Worm (Caenorhabditis elegans) whole organism, L3 larva: ENCODE results near the gene F15H10.8.

Source experiments
- R02D3.7 ChIP-seq: fragments of 150-350 bp; optimal IDR thresholded peaks from 2 replicates; lab custom pipeline; 2014; ENCODE audit warnings: missing biosample characterization, missing genetic modification characterization
- ZK546.5 ChIP-seq: sonication (generic microtip); optimal IDR thresholded peaks from 2 replicates; lab custom pipeline; 2017; ENCODE audit warnings: missing biosample characterization, missing genetic modification characterization
- aly-2 ChIP-seq: fragments of 150-350 bp; optimal IDR thresholded peaks from 2 replicates; lab custom pipeline; 2014; ENCODE audit warnings: missing biosample characterization, missing genetic modification characterization
- ceh-28 ChIP-seq: fragments of 150-350 bp; optimal IDR thresholded peaks from 2 replicates; lab custom pipeline; 2014; ENCODE audit warnings: missing biosample characterization, missing genetic modification reagents, missing genetic modification characterization
- ceh-9 ChIP-seq: sonication (generic microtip); optimal IDR thresholded peaks from 2 replicates; lab custom pipeline; 2018; ENCODE audit warnings: missing biosample characterization, missing genetic modification characterization
- daf-12 ChIP-seq: fragments of 150-350 bp; optimal IDR thresholded peaks from 2 replicates; lab custom pipeline; 2014; ENCODE audit warnings: missing biosample characterization, missing genetic modification reagents, missing genetic modification characterization
- egl-5 ChIP-seq: fragments of 150-350 bp; optimal IDR thresholded peaks from 2 replicates; lab custom pipeline; 2017; ENCODE audit warnings: missing biosample characterization, missing genetic modification reagents, missing genetic modification characterization, inconsistent platforms
- elt-2 ChIP-seq: sonication (generic microtip); optimal IDR thresholded peaks from 2 replicates; lab custom pipeline; 2016; ENCODE audit warnings: missing genetic modification reagents, mild to moderate bottlenecking, missing genetic modification characterization, missing compliant biosample characterization
- elt-3 ChIP-seq, 3 experiments: fragments of 150-350 bp in 1 of 3; sonication (generic microtip) in 2 of 3; optimal IDR thresholded peaks; 2 replicates in 2 of 3; 4 replicates in 1 of 3; lab custom pipeline; 2014 to 2017; ENCODE audit warnings: missing biosample characterization in 3 of 3, missing genetic modification characterization in 3 of 3
- eor-1 ChIP-seq, 2 experiments: fragments of 150-350 bp; optimal IDR thresholded peaks; 2 replicates each; lab custom pipeline; 2014 to 2018; ENCODE audit warnings: missing biosample characterization in 2 of 2, missing genetic modification characterization in 2 of 2
- fkh-10 ChIP-seq: sonication (generic microtip); optimal IDR thresholded peaks from 2 replicates; lab custom pipeline; 2017; ENCODE audit warnings: missing biosample characterization, missing genetic modification reagents, missing genetic modification characterization
- fkh-2 ChIP-seq: fragments of 150-350 bp; optimal IDR thresholded peaks from 2 replicates; lab custom pipeline; 2014; ENCODE audit warnings: missing biosample characterization, missing genetic modification reagents, missing genetic modification characterization
- hmg-11 ChIP-seq: sonication (generic microtip); optimal IDR thresholded peaks from 2 replicates; lab custom pipeline; 2016; ENCODE audit warnings: missing genetic modification characterization, missing compliant biosample characterization
- jun-1 ChIP-seq: fragments of 150-350 bp; optimal IDR thresholded peaks from 2 replicates; lab custom pipeline; 2014; ENCODE audit warnings: missing biosample characterization, missing genetic modification reagents, missing genetic modification characterization
- lsy-12 ChIP-seq: sonication (generic microtip); optimal IDR thresholded peaks from 2 replicates; lab custom pipeline; 2016; ENCODE audit warnings: mild to moderate bottlenecking, missing genetic modification characterization, missing compliant biosample characterization
- mdl-1 ChIP-seq: fragments of 150-350 bp; optimal IDR thresholded peaks from 2 replicates; lab custom pipeline; 2014; ENCODE audit warnings: missing biosample characterization, missing genetic modification characterization
- mml-1 ChIP-seq: fragments of 150-350 bp; sonication (generic microtip); optimal IDR thresholded peaks from 3 replicates; lab custom pipeline; 2014; ENCODE audit warnings: missing biosample characterization, missing genetic modification characterization
- nfya-1 ChIP-seq: sonication (generic microtip); optimal IDR thresholded peaks from 2 replicates; lab custom pipeline; 2017; ENCODE audit warnings: missing genetic modification characterization, mild to moderate bottlenecking, missing compliant biosample characterization, antibody characterized with exemption, moderate library complexity; ENCODE audit not compliant: insufficient read depth
- nhr-11 ChIP-seq: fragments of 150-350 bp; optimal IDR thresholded peaks from 2 replicates; lab custom pipeline; 2014; ENCODE audit warnings: missing biosample characterization, missing genetic modification characterization
- nhr-12 ChIP-seq: fragments of 150-350 bp; optimal IDR thresholded peaks from 2 replicates; lab custom pipeline; 2014; ENCODE audit warnings: missing biosample characterization, missing genetic modification characterization
- nhr-23 ChIP-seq: fragments of 150-350 bp; optimal IDR thresholded peaks from 2 replicates; lab custom pipeline; 2014; ENCODE audit warnings: missing biosample characterization, missing genetic modification reagents, missing genetic modification characterization
- nhr-237 ChIP-seq: fragments of 150-350 bp; optimal IDR thresholded peaks from 2 replicates; lab custom pipeline; 2014; ENCODE audit warnings: missing biosample characterization, missing genetic modification characterization
- nhr-25 ChIP-seq: sonication (generic microtip); optimal IDR thresholded peaks from 2 replicates; lab custom pipeline; 2017; ENCODE audit warnings: missing biosample characterization, missing genetic modification characterization
- nhr-43 ChIP-seq: sonication (generic microtip); optimal IDR thresholded peaks from 2 replicates; lab custom pipeline; 2016; ENCODE audit warnings: mild to moderate bottlenecking, missing genetic modification characterization, missing compliant biosample characterization; ENCODE audit not compliant: poor library complexity, severe bottlenecking
- nhr-67 ChIP-seq: fragments of 150-350 bp; optimal IDR thresholded peaks from 2 replicates; lab custom pipeline; 2014; ENCODE audit warnings: missing biosample characterization, missing genetic modification characterization
- nhr-76 ChIP-seq: fragments of 150-350 bp; sonication (generic microtip); optimal IDR thresholded peaks from 5 replicates; lab custom pipeline; 2014; ENCODE audit warnings: missing biosample characterization, missing genetic modification characterization
- nhr-77 ChIP-seq: fragments of 150-350 bp; optimal IDR thresholded peaks from 2 replicates; lab custom pipeline; 2014; ENCODE audit warnings: missing biosample characterization, missing genetic modification characterization
- pha-4 ChIP-seq: fragments of 150-350 bp; optimal IDR thresholded peaks from 2 replicates; lab custom pipeline; 2014; ENCODE audit warnings: missing biosample characterization, missing genetic modification reagents, missing genetic modification characterization
- pqm-1 ChIP-seq: fragments of 150-350 bp; optimal IDR thresholded peaks from 2 replicates; lab custom pipeline; 2017; ENCODE audit warnings: missing biosample characterization, missing genetic modification characterization, inconsistent platforms
- sea-2 ChIP-seq: fragments of 150-350 bp; sonication (generic microtip); optimal IDR thresholded peaks from 4 replicates; lab custom pipeline; 2014; ENCODE audit warnings: missing biosample characterization, missing genetic modification reagents, missing genetic modification characterization
- skn-1 ChIP-seq: fragments of 150-350 bp; optimal IDR thresholded peaks from 2 replicates; lab custom pipeline; 2014; ENCODE audit warnings: missing biosample characterization, missing genetic modification characterization
- snpc-4 ChIP-seq: fragments of 150-350 bp; optimal IDR thresholded peaks from 2 replicates; lab custom pipeline; 2014; ENCODE audit warnings: missing biosample characterization, missing genetic modification characterization
- unc-62 ChIP-seq: fragments of 150-350 bp; sonication (generic microtip); optimal IDR thresholded peaks from 4 replicates; lab custom pipeline; 2014; ENCODE audit warnings: missing biosample characterization, missing genetic modification reagents, missing genetic modification characterization
- ztf-4 ChIP-seq: fragments of 150-350 bp; optimal IDR thresholded peaks from 2 replicates; lab custom pipeline; 2014; ENCODE audit warnings: missing biosample characterization, missing genetic modification characterization

The F15H10.8 gene

ce11 chrV:10379761-10380160 is 22.9 kb downstream of the F15H10.8 start:
- TF ChIP-seq ceh-28 (tag; lab: Kevin White, UChicago) (no peak), daf-12 (no peak), nhr-25 (tag; lab: Kevin White, UChicago) (no peak), sea-2 (GFP tag; lab: Kevin White, UChicago) (no peak), nhr-76 (tag; lab: Kevin White, UChicago) (no peak), egl-5 (no peak), pqm-1 (tag; lab: Kevin White, UChicago) (no peak), snpc-4 (no peak), elt-3 (tag; optimal IDR thresholded peaks at IDR 0.05; lab: Kevin White, UChicago) (no peak), mml-1 (tag; lab: Kevin White, UChicago) (no peak), nhr-237 (no peak), nhr-23 (tag; lab: Kevin White, UChicago) (no peak), fkh-10 (no peak), aly-2 (no peak)

ce11 chrV:10379293-10379692 is 23.4 kb downstream of the F15H10.8 start, which contains the start of gene AC3.12:
AC3.12 (minus strand) TSS chrV:10379393.
- TF ChIP-seq eor-1 (tag; optimal IDR thresholded peaks at IDR 0.05; lab: Kevin White, UChicago) (no peak), sea-2 (GFP tag; lab: Kevin White, UChicago) (no peak)

DNA sequence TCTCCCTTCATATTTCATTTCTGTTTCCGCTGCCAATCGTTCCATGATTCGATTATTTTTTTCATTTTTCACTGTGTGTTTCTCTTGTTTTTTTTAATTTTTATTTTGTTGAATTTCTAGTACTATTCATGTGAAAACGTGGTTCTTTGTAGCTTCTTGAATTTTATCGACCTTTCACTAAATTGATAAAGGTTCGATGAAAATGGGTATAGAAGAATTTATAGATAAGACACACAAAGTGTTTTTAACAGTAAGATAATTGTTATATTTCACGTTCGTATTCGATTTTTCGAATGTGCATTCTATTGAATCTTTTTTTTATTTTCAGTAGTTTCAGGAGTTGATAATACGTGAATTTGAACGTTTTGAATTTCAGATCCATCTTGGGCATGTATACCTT is 30.8 kb downstream of the F15H10.8 start, which contains the start of gene ugt-49:
ugt-49 (plus strand) TSS at position 371 of the 400 bp plus-strand sequence.
- TF ChIP-seq elt-2 (peak; percentile 63), pha-4 (tag; lab: Kevin White, UChicago) (peak; percentile 23), ztf-4 (tag; lab: Kevin White, UChicago) (no peak), pqm-1 (tag; lab: Kevin White, UChicago) (peak; percentile 40)
- TF ChIP-seq, all 47 proteins: peak for 3

DNA sequence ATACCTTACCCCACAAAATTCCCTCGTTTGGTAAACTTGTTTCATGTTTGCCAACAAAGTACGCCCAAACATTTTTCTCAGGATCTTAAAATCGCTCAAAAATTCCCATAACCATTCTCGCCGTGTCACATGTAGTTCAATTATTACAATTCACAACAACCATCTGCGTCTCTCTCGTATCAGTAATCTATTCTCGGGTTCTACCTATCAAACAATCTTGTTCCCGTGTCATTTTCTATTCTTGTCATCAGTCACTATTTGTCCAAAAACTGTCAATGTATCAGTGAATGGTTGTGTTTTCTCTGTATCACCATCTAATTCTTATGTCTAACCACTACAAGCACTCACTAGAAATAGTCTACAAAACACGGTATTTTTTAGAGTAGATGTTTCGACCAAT is 31.5 kb downstream of the F15H10.8 start:
- TF ChIP-seq egl-5 (no peak), hmg-11 (tag; lab: Kevin White, UChicago) (no peak), jun-1 (tag; lab: Kevin White, UChicago) (peak; percentile 45), ceh-9 (tag; lab: Kevin White, UChicago) (no peak), aly-2 (no peak), daf-12 (no peak), mdl-1 (tag; lab: Kevin White, UChicago) (no peak), eor-1 (tag; optimal IDR thresholded peaks at IDR 0.05; lab: Kevin White, UChicago) (no peak), ceh-28 (tag; lab: Kevin White, UChicago) (no peak), nhr-237 (no peak), nhr-67 (no peak), pqm-1 (tag; lab: Kevin White, UChicago) (peak; percentile 40), ZK546.5 (tag; lab: Kevin White, UChicago) (no peak), unc-62 (GFP tag; lab: Kevin White, UChicago) (no peak), fkh-2 (no peak), R02D3.7 (tag; lab: Kevin White, UChicago) (no peak), nhr-11 (tag; lab: Kevin White, UChicago) (no peak), nfya-1 (tag; lab: Kevin White, UChicago) (no peak), pha-4 (tag; lab: Kevin White, UChicago) (no peak), fkh-10 (no peak), elt-2 (peak; percentile 84), nhr-77 (tag; lab: Kevin White, UChicago) (no peak), lsy-12 (tag; lab: Kevin White, UChicago) (no peak), nhr-43 (tag; lab: Kevin White, UChicago) (no peak), nhr-23 (tag; lab: Kevin White, UChicago) (no peak)

- TF ChIP-seq pqm-1 (tag; lab: Kevin White, UChicago) (no peak), skn-1 (tag; lab: Kevin White, UChicago) (no peak), nhr-43 (tag; lab: Kevin White, UChicago) (no peak), nhr-12 (tag; lab: Kevin White, UChicago) (no peak), ceh-28 (tag; lab: Kevin White, UChicago) (no peak), egl-5 (no peak)
- TF ChIP-seq, all 47 proteins: peak for 0
Measured at ce11 chrV:10368256-10368655, 34.4 kb downstream of the F15H10.8 start, which contains the start of gene sri-20. sri-20 (plus strand) TSS chrV:10368556.
